Worm (Caenorhabditis elegans): Measurements from ENCODE around the gene Y57A10C.1.

The Y57A10C.1 gene

ce11 chrII:12412417-12412816 lies at the start of gene Y57A10C.1:
Y57A10C.1 (minus strand) TSS chrII:12412517.
- no peak for TF ChIP-seq unc-30 (tag; optimal IDR thresholded peaks at IDR 0.05)
- TF ChIP-seq mab-9 (GFP tag; IDR thresholded peaks at IDR 0.05), result no peak

- TF ChIP-seq pqm-1 (tag; optimal IDR thresholded peaks at IDR 0.05) (no peak), nhr-11 (tag; optimal IDR thresholded peaks at IDR 0.05) (no peak), lin-14 (GFP tag; optimal IDR thresholded peaks at IDR 0.05) (no peak), efl-1 (optimal IDR thresholded peaks at IDR 0.05) (no peak), efl-1 (GFP tag; optimal IDR thresholded peaks at IDR 0.05 in 1 of 2) (peak in 1 of 2 experiments; percentile 59), ets-5 (GFP tag; IDR thresholded peaks at IDR 0.05) (no peak), C34B4.2 (tag; optimal IDR thresholded peaks at IDR 0.05) (no peak), sptf-1 (tag; optimal IDR thresholded peaks at IDR 0.05) (no peak), zip-4 (GFP tag; optimal IDR thresholded peaks at IDR 0.05) (no peak)
Measured at ce11 chrII:12460602-12461453, 48.5 kb upstream of the Y57A10C.1 start, which contains the start of gene tag-280. tag-280 (plus strand) TSS chrII:12460652.

ce11 chrII:12459422-12459821 lies 47.1 kb upstream of the Y57A10C.1 start, which contains the start of gene tag-281:
tag-281 (plus strand) TSS chrII:12459761.
- TF ChIP-seq lir-3 (tag; optimal IDR thresholded peaks at IDR 0.05; ENCODE audit: poor library complexity), result peak; percentile 57
- no peak for TF ChIP-seq nhr-84 (tag; optimal IDR thresholded peaks at IDR 0.05)
- peak; percentile 87 for TF ChIP-seq isw-1 (GFP tag; IDR thresholded peaks at IDR 0.05)
- TF ChIP-seq blmp-1 (tag; optimal IDR thresholded peaks at IDR 0.05), result peak; percentile 65
- TF ChIP-seq ama-1 (optimal IDR thresholded peaks at IDR 0.05), result no peak
- peak; percentile 56 for TF ChIP-seq aly-2 (tag; optimal IDR thresholded peaks at IDR 0.05)
- TF ChIP-seq ceh-8 (GFP tag; optimal IDR thresholded peaks at IDR 0.05), result peak; percentile 62
- peak; percentile 54; the same call in 1 of the 2 replicates for TF ChIP-seq ceh-88 (GFP tag; IDR thresholded peaks at IDR 0.05)
- peak; percentile 70 for TF ChIP-seq unc-130 (tag; optimal IDR thresholded peaks at IDR 0.05)
- peak; percentile 85 for TF ChIP-seq snpc-4 (tag; optimal IDR thresholded peaks at IDR 0.05)
- TF ChIP-seq unc-30 (tag; optimal IDR thresholded peaks at IDR 0.05), result no peak
- TF ChIP-seq nhr-20 (tag; optimal IDR thresholded peaks at IDR 0.05), result peak; percentile 89
- TF ChIP-seq mep-1 (tag; optimal IDR thresholded peaks at IDR 0.05), result peak; percentile 91
- TF ChIP-seq nhr-11 (tag; optimal IDR thresholded peaks at IDR 0.05), result peak; percentile 71
- peak in 1 of 2 experiments; percentile 28 for TF ChIP-seq ztf-11 (tag; optimal IDR thresholded peaks at IDR 0.05)
- no peak for TF ChIP-seq tlp-1 (tag; optimal IDR thresholded peaks at IDR 0.05)
- peak; percentile 87 for TF ChIP-seq tbx-2 (tag; optimal IDR thresholded peaks at IDR 0.05)
- TF ChIP-seq alr-1 (tag; optimal IDR thresholded peaks at IDR 0.05; ENCODE audit: borderline replicate concordance), result no peak
- TF ChIP-seq nhr-19 (GFP tag; conservative IDR thresholded peaks at IDR 0.05), result peak; percentile 89
- TF ChIP-seq lin-15B (tag; optimal IDR thresholded peaks at IDR 0.05), result peak; percentile 88
- no peak for TF ChIP-seq efl-3 (GFP tag; optimal IDR thresholded peaks at IDR 0.05)
- no peak for TF ChIP-seq hlh-4 (tag; optimal IDR thresholded peaks at IDR 0.05)
- no peak for TF ChIP-seq mef-2 (tag; optimal IDR thresholded peaks at IDR 0.05)
- TF ChIP-seq nhr-28 (tag; optimal IDR thresholded peaks at IDR 0.05), result no peak
- peak; percentile 69 for TF ChIP-seq C16A3.4 (tag; optimal IDR thresholded peaks at IDR 0.05)
- TF ChIP-seq swsn-7 (tag; optimal IDR thresholded peaks at IDR 0.05), result peak; percentile 87
- TF ChIP-seq C34B4.2 (tag; optimal IDR thresholded peaks at IDR 0.05), result no peak
- peak; percentile 86 for TF ChIP-seq unc-86 (tag; optimal IDR thresholded peaks at IDR 0.05)
- no peak for TF ChIP-seq pqm-1 (tag; optimal IDR thresholded peaks at IDR 0.05)
- TF ChIP-seq lin-13 (GFP tag; optimal IDR thresholded peaks at IDR 0.05), result peak; percentile 86
- no peak for TF ChIP-seq nhr-12 (tag; optimal IDR thresholded peaks at IDR 0.05)
- TF ChIP-seq sox-4 (tag; optimal IDR thresholded peaks at IDR 0.05), result peak; percentile 45
- no peak for TF ChIP-seq nhr-237 (tag; optimal IDR thresholded peaks at IDR 0.05)
- TF ChIP-seq nhr-47 (tag; optimal IDR thresholded peaks at IDR 0.05), result peak; percentile 93
- TF ChIP-seq lin-35 (GFP tag; optimal IDR thresholded peaks at IDR 0.05), result peak; percentile 99
- peak; percentile 48 for TF ChIP-seq fkh-10 (GFP tag; optimal IDR thresholded peaks at IDR 0.05)
- TF ChIP-seq pax-3 (tag; optimal IDR thresholded peaks at IDR 0.05), result peak; percentile 76
- TF ChIP-seq elt-2 (tag; optimal IDR thresholded peaks at IDR 0.05), result peak; percentile 48
- TF ChIP-seq irx-1 (tag; optimal IDR thresholded peaks at IDR 0.05), result peak; percentile 75
- peak; percentile 47 for TF ChIP-seq sup-37 (GFP tag; optimal IDR thresholded peaks at IDR 0.05)
- TF ChIP-seq F16B12.6 (tag; optimal IDR thresholded peaks at IDR 0.05), result peak; percentile 72
